Worm (Caenorhabditis elegans): ENCODE results near the gene acn-1.

ce11 chrX:5067796-5068195 lies 29.1 kb downstream of the acn-1 start, which contains the start of gene clc-7:
- no peak for TF ChIP-seq mab-5 (tag; optimal IDR thresholded peaks at IDR 0.05)
- no peak for TF ChIP-seq unc-120 (tag; optimal IDR thresholded peaks at IDR 0.05; ENCODE audit: poor library complexity, severe bottlenecking)
- no peak for TF ChIP-seq nhr-12 (tag; optimal IDR thresholded peaks at IDR 0.05)
- TF ChIP-seq drap-1 (GFP tag; optimal IDR thresholded peaks at IDR 0.05), result no peak
- no peak for TF ChIP-seq nhr-237 (tag; optimal IDR thresholded peaks at IDR 0.05)
- TF ChIP-seq flh-1 (GFP tag; optimal IDR thresholded peaks at IDR 0.05), result no peak
- no peak for TF ChIP-seq unc-39 (tag; optimal IDR thresholded peaks at IDR 0.05)
- no peak for TF ChIP-seq blmp-1 (tag; optimal IDR thresholded peaks at IDR 0.05)
- no peak for TF ChIP-seq sem-2 (GFP tag; optimal IDR thresholded peaks at IDR 0.05)
- TF ChIP-seq unc-62 (GFP tag; optimal IDR thresholded peaks at IDR 0.05), result no peak
- no peak for TF ChIP-seq snpc-4 (tag; optimal IDR thresholded peaks at IDR 0.05)
- TF ChIP-seq lin-32 (GFP tag; optimal IDR thresholded peaks at IDR 0.05), result no peak
- TF ChIP-seq lin-13 (tag; optimal IDR thresholded peaks at IDR 0.05), result no peak
- TF ChIP-seq lsy-2 (tag; optimal IDR thresholded peaks at IDR 0.05), result no peak

Data from whole organism, mixed stage, embryonic.